Fruit fly (Drosophila melanogaster) whole organism, embryonic: ENCODE measurements around the gene Adh.

Source experiments
- Aef1 ChIP-seq: fragments of 200-800 bp; sonication (Bioruptor generic); IDR thresholded peaks from 3 replicates; pipeline ENCODE4 v1.3.6; 2022; ENCODE audit warnings: missing biosample characterization, missing genetic modification characterization
- Asciz ChIP-seq: fragments of 200-800 bp; sonication (Bioruptor generic); optimal IDR thresholded peaks from 2 replicates; lab custom pipeline; 2017; ENCODE audit warnings: missing biosample characterization, mild to moderate bottlenecking, missing genetic modification characterization, missing genetic modification reagents
- C15 ChIP-seq: fragments of 200-800 bp; sonication (Bioruptor generic); IDR thresholded peaks from 3 replicates; pipeline ENCODE4 v1.3.6; 2022; ENCODE audit warnings: missing biosample characterization, missing genetic modification characterization
- CG11504 ChIP-seq: fragments of 200-800 bp; sonication (Bioruptor generic); optimal IDR thresholded peaks from 3 replicates; lab custom pipeline; 2019; ENCODE audit warnings: missing biosample characterization, mild to moderate bottlenecking, missing genetic modification characterization, moderate library complexity
- CG12071 ChIP-seq: fragments of 200-800 bp; sonication (Bioruptor generic); optimal IDR thresholded peaks from 3 replicates; lab custom pipeline; 2018; ENCODE audit warnings: missing biosample characterization, mild to moderate bottlenecking, missing genetic modification characterization
- CG13123 ChIP-seq: fragments of 200-800 bp; sonication (Bioruptor generic); optimal IDR thresholded peaks from 2 replicates; lab custom pipeline; 2016; ENCODE audit warnings: missing biosample characterization, missing genetic modification characterization
- CG14860 ChIP-seq: fragments of 200-800 bp; sonication (Bioruptor generic); IDR thresholded peaks from 3 replicates; pipeline ENCODE4 v1.3.6; 2022; ENCODE audit warnings: missing biosample characterization, missing genetic modification characterization; ENCODE audit not compliant: partially characterized antibody
- CG1529 ChIP-seq: fragments of 200-800 bp; sonication (Bioruptor generic); optimal IDR thresholded peaks from 3 replicates; lab custom pipeline; 2018; ENCODE audit warnings: missing biosample characterization, missing genetic modification characterization
- CG17385 ChIP-seq: fragments of 200-800 bp; sonication (Bioruptor generic); optimal IDR thresholded peaks from 3 replicates; lab custom pipeline; 2018; ENCODE audit warnings: missing biosample characterization, mild to moderate bottlenecking, missing genetic modification characterization
- CG18262 ChIP-seq: fragments of 200-800 bp; optimal IDR thresholded peaks from 3 replicates; lab custom pipeline; 2019; ENCODE audit warnings: missing biosample characterization, mild to moderate bottlenecking, missing genetic modification characterization, moderate library complexity
- CG3065 ChIP-seq: fragments of 200-800 bp; sonication (Bioruptor generic); optimal IDR thresholded peaks from 2 replicates; lab custom pipeline; 2016; ENCODE audit warnings: missing biosample characterization, missing genetic modification characterization
- CG42726 ChIP-seq: fragments of 200-800 bp; sonication (Bioruptor generic); IDR thresholded peaks from 2 replicates; pipeline ENCODE4 v1.3.6; 2022; ENCODE audit warnings: missing biosample characterization, missing genetic modification characterization; ENCODE audit not compliant: partially characterized antibody
- CG4854 ChIP-seq: fragments of 200-800 bp; sonication (Bioruptor generic); optimal IDR thresholded peaks from 2 replicates; lab custom pipeline; 2016; ENCODE audit warnings: missing biosample characterization, missing genetic modification characterization, inconsistent platforms
- CG5245 ChIP-seq: fragments of 200-800 bp; sonication (Bioruptor generic); optimal IDR thresholded peaks from 3 replicates; lab custom pipeline; 2016; ENCODE audit warnings: missing biosample characterization, missing genetic modification characterization
- CG6813 ChIP-seq: fragments of 200-800 bp; sonication (Bioruptor generic); optimal IDR thresholded peaks from 2 replicates; lab custom pipeline; 2017; ENCODE audit warnings: missing biosample characterization, missing genetic modification characterization, mild to moderate bottlenecking, moderate library complexity, missing genetic modification reagents
- CG8281 ChIP-seq: fragments of 200-800 bp; sonication (Bioruptor generic); optimal IDR thresholded peaks from 2 replicates; lab custom pipeline; 2018; ENCODE audit warnings: missing biosample characterization, mild to moderate bottlenecking, missing genetic modification characterization, moderate library complexity
- CG8478 ChIP-seq: fragments of >200 bp; optimal IDR thresholded peaks from 2 replicates; lab custom pipeline; 2018
- D19A ChIP-seq: fragments of 200-800 bp; optimal IDR thresholded peaks from 3 replicates; lab custom pipeline; 2019; ENCODE audit warnings: missing biosample characterization, mild to moderate bottlenecking, missing genetic modification characterization, moderate library complexity
- Drgx ChIP-seq: fragments of 200-800 bp; sonication (Bioruptor generic); IDR thresholded peaks from 2 replicates; pipeline ENCODE4 v1.3.6; 2022; ENCODE audit warnings: missing biosample characterization, missing genetic modification characterization
- Ets65A ChIP-seq: fragments of 200-800 bp; sonication (Bioruptor generic); peaks from one replicate; lab custom pipeline; 2016; ENCODE audit warnings: missing biosample characterization, missing genetic modification characterization
- Med ChIP-seq: fragments of 200-800 bp; sonication (Bioruptor generic); peaks from one replicate; lab custom pipeline; 2016; ENCODE audit warnings: missing biosample characterization, missing genetic modification characterization, mild to moderate bottlenecking, inconsistent platforms, moderate library complexity
- Mrtf ChIP-seq: fragments of 200-800 bp; sonication (Bioruptor generic); IDR thresholded peaks from 3 replicates; pipeline ENCODE4 v1.3.6; 2022; ENCODE audit warnings: missing biosample characterization, missing genetic modification characterization
- Opbp ChIP-seq: fragments of 200-800 bp; sonication (Bioruptor generic); IDR thresholded peaks from 3 replicates; pipeline ENCODE4 v1.3.6; 2022; ENCODE audit warnings: missing biosample characterization, missing genetic modification characterization; ENCODE audit not compliant: partially characterized antibody
- Spps ChIP-seq: fragments of 200-800 bp; sonication (Bioruptor generic); optimal IDR thresholded peaks from 2 replicates; lab custom pipeline; 2018; ENCODE audit warnings: missing biosample characterization, mild to moderate bottlenecking, missing genetic modification characterization
- bsh ChIP-seq, 2 experiments: fragments of 200-800 bp; sonication (Bioruptor generic); optimal IDR thresholded peaks; 2 replicates each; lab custom pipeline; 2017 to 2018; ENCODE audit warnings: mild to moderate bottlenecking in 2 of 2, missing biosample characterization in 2 of 2, missing genetic modification characterization in 2 of 2, moderate library complexity in 1 of 2
- crol ChIP-seq: fragments of 200-800 bp; sonication (Bioruptor generic); IDR thresholded peaks from 2 replicates; pipeline ENCODE4 v1.3.6; 2022; ENCODE audit warnings: missing biosample characterization, missing genetic modification characterization
- dimm ChIP-seq: fragments of 200-800 bp; sonication (Bioruptor generic); IDR thresholded peaks from 2 replicates; pipeline ENCODE4 v1.3.6; 2022; ENCODE audit warnings: missing biosample characterization, missing genetic modification characterization
- gfzf ChIP-seq: fragments of 200-800 bp; sonication (Bioruptor generic); optimal IDR thresholded peaks from 2 replicates; lab custom pipeline; 2016; ENCODE audit warnings: missing biosample characterization, mild to moderate bottlenecking, missing genetic modification characterization, moderate library complexity
- klu ChIP-seq: fragments of 200-800 bp; sonication (Bioruptor generic); IDR thresholded peaks from 2 replicates; pipeline ENCODE4 v1.3.6; 2022; ENCODE audit warnings: missing biosample characterization, missing genetic modification characterization
- lab ChIP-seq: fragments of 200-800 bp; sonication (Bioruptor generic); optimal IDR thresholded peaks from 3 replicates; lab custom pipeline; 2017; ENCODE audit warnings: missing biosample characterization, missing genetic modification characterization, mild to moderate bottlenecking, moderate library complexity, missing genetic modification reagents
- luna ChIP-seq: fragments of 200-800 bp; sonication (Bioruptor generic); optimal IDR thresholded peaks from 2 replicates; lab custom pipeline; 2016; ENCODE audit warnings: missing biosample characterization, missing genetic modification characterization
- nerfin-1 ChIP-seq: fragments of 200-800 bp; sonication (Bioruptor generic); optimal IDR thresholded peaks from 3 replicates; lab custom pipeline; 2019; ENCODE audit warnings: missing biosample characterization, mild to moderate bottlenecking, missing genetic modification characterization, moderate library complexity
- nom ChIP-seq: fragments of 200-800 bp; sonication (Bioruptor generic); optimal IDR thresholded peaks from 2 replicates; lab custom pipeline; 2017; ENCODE audit warnings: missing biosample characterization, missing genetic modification characterization, mild to moderate bottlenecking, moderate library complexity, missing genetic modification reagents
- pfk ChIP-seq: fragments of 200-800 bp; sonication (Bioruptor generic); optimal IDR thresholded peaks from 2 replicates; lab custom pipeline; 2018; ENCODE audit warnings: missing biosample characterization, mild to moderate bottlenecking, missing genetic modification characterization, moderate library complexity
- ranshi ChIP-seq: fragments of 200-800 bp; sonication (Bioruptor generic); IDR thresholded peaks from 2 replicates; pipeline ENCODE4 v1.3.6; 2022; ENCODE audit warnings: missing biosample characterization, missing genetic modification characterization
- sens ChIP-seq: fragments of 200-800 bp; sonication (Bioruptor generic); peaks from one replicate; lab custom pipeline; 2016; ENCODE audit warnings: missing biosample characterization, missing genetic modification characterization
- sr ChIP-seq: fragments of 200-800 bp; sonication (Bioruptor generic); IDR thresholded peaks from 3 replicates; pipeline ENCODE4 v1.3.6; 2022; ENCODE audit warnings: missing biosample characterization, missing genetic modification characterization
- sug ChIP-seq: fragments of 200-800 bp; optimal IDR thresholded peaks from 2 replicates; lab custom pipeline; 2019; ENCODE audit warnings: missing biosample characterization, mild to moderate bottlenecking, missing genetic modification characterization, moderate library complexity
- usp ChIP-seq: fragments of >200 bp; optimal IDR thresholded peaks from 2 replicates; lab custom pipeline; 2017; ENCODE audit warnings: missing biosample characterization, missing genetic modification characterization
- vnd ChIP-seq: fragments of 200-800 bp; sonication (Bioruptor generic); IDR thresholded peaks from 3 replicates; pipeline ENCODE4 v1.3.6; 2022; ENCODE audit warnings: missing biosample characterization, missing genetic modification characterization; ENCODE audit not compliant: partially characterized antibody
- z ChIP-seq: fragments of 200-800 bp; sonication (Bioruptor generic); IDR thresholded peaks from 3 replicates; pipeline ENCODE4 v1.3.6; 2022; ENCODE audit warnings: missing biosample characterization, missing genetic modification characterization

The Adh gene

DNA sequence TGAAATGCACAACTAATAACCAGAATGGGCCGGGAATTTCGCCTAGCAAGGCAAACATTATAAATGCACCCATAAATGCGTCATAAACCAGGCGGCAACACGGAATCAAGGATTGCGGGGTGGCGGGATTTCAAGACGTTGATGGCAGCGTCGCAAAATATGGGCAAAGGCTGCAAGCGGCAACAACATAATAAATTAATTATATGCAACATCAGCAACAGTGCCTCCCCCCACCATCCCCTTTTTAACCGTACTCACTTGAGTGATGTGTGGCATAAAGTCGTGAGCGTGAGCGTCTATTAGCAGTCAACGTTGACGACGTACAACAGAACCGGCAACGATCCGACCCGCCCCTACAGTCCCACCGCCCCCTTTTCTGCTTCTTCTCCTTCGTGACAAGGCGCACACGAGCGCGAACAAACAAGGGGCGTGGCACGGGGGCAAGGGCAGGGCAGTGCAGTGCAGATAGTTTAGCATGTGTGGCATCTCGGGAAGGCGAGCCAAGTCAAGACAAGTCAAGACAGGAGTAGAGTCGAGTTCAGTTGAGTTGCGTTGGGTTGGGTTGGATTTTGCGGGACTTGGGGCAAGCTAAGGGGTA is 46.7 kb upstream of the Adh start:
- TF ChIP-seq bsh (GFP tag; optimal IDR thresholded peaks at IDR 0.05; lab: Kevin White, UChicago) (peak in 1 of 2 experiments; percentile 5), CG3065 (peak; percentile 51), crol (GFP tag; lab: Robert Waterston, UW) (peak; percentile 52), CG17385 (peak; percentile 8), vnd (no peak), nom (GFP tag; lab: Kevin White, UChicago) (peak; percentile 21)

DNA sequence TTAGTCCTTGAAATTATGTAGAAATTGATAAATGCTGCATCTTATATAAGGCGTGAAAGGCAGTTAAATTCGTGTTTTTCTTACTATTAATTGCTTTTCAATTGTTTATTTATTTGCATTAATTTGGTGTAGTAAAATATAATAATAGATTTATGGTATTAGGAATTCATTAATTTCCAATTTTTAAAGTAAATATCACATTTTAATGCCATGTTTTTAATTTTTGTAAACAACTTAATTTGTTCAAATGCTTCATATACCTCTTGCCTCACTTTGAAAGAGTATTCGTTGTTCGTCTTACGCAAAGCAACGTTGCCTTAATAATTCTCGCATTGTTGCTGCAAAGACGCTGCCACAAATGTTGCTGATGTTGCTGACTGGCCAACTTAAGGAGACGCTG is 46.1 kb upstream of the Adh start:
- peak; percentile 82 for TF ChIP-seq D19A (tag; lab: Kevin White, UChicago)
- no peak for TF ChIP-seq CG42726
- TF ChIP-seq C15: no peak
- no peak for TF ChIP-seq CG8478 (lab: Kevin White, UChicago)

DNA sequence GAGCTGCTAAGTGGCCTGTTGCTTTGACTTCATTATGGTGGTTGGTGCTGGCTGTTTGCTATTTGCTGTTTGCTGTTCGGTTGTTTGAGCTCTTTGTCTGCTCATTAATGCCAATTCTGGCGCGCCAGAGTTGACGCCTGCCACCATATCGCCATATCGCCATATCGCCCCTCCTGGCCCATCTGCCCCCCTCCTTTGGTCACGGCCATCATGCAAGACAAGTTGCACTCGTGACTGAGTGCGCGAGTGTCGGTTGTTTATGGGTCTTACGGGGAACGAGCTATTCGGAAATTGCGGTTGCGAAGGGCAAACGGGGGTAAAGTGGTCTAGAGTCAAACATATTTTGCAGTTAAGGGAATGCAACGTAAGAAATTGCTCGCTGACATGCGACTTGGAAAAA is 45.2 kb upstream of the Adh start:
- TF ChIP-seq CG6813 (GFP tag; lab: Kevin White, UChicago) (no peak), Aef1 (GFP tag; lab: Robert Waterston, UW) (no peak), Ets65A (GFP tag; lab: Kevin White, UChicago) (peak; percentile 51), sens (peak; percentile 63), CG13123 (no peak), Spps (tag; lab: Kevin White, UChicago) (no peak), sr (GFP tag; lab: Robert Waterston, UW) (no peak), CG11504 (tag; lab: Kevin White, UChicago) (no peak), ranshi (GFP tag; lab: Robert Waterston, UW) (0 out of 2 replicates have a peak, but pooled peaks have one; percentile 17), Opbp (GFP tag; lab: Robert Waterston, UW) (no peak), usp (GFP tag; lab: Kevin White, UChicago) (no peak), CG1529 (GFP tag; lab: Kevin White, UChicago) (no peak), luna (GFP tag; lab: Kevin White, UChicago) (no peak), CG12071 (GFP tag; lab: Kevin White, UChicago) (no peak), pfk (GFP tag; lab: Kevin White, UChicago) (no peak), bsh (GFP tag; optimal IDR thresholded peaks at IDR 0.05; lab: Kevin White, UChicago) (peak in 1 of 2 experiments; percentile 11), Drgx (GFP tag; lab: Robert Waterston, UW) (no peak; the same call in 1 of the 2 replicates)

DNA sequence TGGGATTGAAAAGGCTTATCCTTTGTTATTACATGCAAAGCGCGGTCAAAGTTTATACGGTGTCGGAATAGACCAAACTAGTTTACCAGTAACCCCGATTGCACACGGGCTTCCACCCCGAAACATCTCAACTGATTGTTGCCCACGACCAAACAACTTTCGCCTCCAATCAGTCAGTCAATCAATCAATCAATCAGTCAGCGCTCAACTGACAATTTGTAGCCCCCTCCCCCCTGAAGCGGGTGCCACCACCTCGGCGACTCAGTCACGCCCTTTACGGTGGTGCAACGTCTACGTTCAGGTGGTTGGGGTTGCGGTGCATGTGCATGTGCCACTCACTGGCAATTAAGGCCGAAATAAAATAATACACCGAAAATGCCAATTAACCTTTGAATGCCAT is 44.5 kb upstream of the Adh start:
- TF ChIP-seq lab (GFP tag; lab: Kevin White, UChicago): peak; percentile 47
- TF ChIP-seq klu: no peak
- no peak for TF ChIP-seq Asciz (GFP tag; lab: Kevin White, UChicago)
- no peak for TF ChIP-seq z (GFP tag; lab: Robert Waterston, UW)
- TF ChIP-seq dimm: no peak
- TF ChIP-seq CG14860: no peak
- TF ChIP-seq crol (GFP tag; lab: Robert Waterston, UW): peak; percentile 37
- peak; percentile 92 for TF ChIP-seq CG8281 (tag; lab: Kevin White, UChicago)
- TF ChIP-seq Mrtf (GFP tag; lab: Robert Waterston, UW): no peak
- TF ChIP-seq CG4854 (GFP tag; lab: Kevin White, UChicago): no peak
- TF ChIP-seq CG18262 (tag; lab: Kevin White, UChicago): no peak
- TF ChIP-seq sug (tag; lab: Kevin White, UChicago): no peak
- no peak for TF ChIP-seq gfzf
- peak; percentile 17 for TF ChIP-seq Med (GFP tag; lab: Kevin White, UChicago)
- peak; percentile 21 for TF ChIP-seq nerfin-1 (tag; lab: Kevin White, UChicago)
- no peak for TF ChIP-seq CG5245
- TF ChIP-seq, all 482 proteins: peak for 5
